Fruit fly (Drosophila melanogaster): ENCODE results near the gene cv.

The cv gene

DNA sequence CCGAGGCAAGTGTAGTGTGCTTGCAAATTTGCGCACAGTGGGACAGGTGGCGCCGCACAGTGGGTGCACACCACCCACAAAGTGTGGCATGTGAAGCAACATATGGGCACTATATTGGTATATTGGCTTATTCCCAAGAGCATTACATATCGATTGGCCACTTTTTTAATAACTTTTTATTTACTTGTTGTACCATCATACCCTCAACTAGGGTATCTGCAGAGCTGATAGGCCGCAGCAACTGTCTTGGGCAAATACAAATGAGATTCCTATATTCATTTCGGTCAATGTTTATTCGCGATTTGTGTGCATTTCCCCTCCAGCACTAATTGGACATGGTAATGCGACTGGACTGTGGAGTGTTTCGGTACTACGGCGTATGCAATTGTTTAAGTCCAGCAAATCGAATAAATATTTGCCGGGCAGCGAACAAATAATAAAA lies 35.0 kb downstream of the cv start (continued):
- TF ChIP-seq MESR4 (GFP tag; optimal IDR thresholded peaks at IDR 0.05) (no peak), ind (GFP tag; optimal IDR thresholded peaks at IDR 0.05) (peak; percentile 48), CG3163 (GFP tag; optimal IDR thresholded peaks at IDR 0.05) (no peak), grn (GFP tag; optimal IDR thresholded peaks at IDR 0.05) (no peak), crc (GFP tag; optimal IDR thresholded peaks at IDR 0.05) (peak; percentile 17), ato (GFP tag; IDR thresholded peaks at IDR 0.05; ENCODE audit: partially characterized antibody) (no peak), Fer2 (tag; optimal IDR thresholded peaks at IDR 0.05) (no peak), Dad (GFP tag; optimal IDR thresholded peaks at IDR 0.05) (peak; percentile 7), Hsf (GFP tag; optimal IDR thresholded peaks at IDR 0.05) (peak; percentile 57), toy (GFP tag; IDR thresholded peaks at IDR 0.05) (no peak), CG14710 (tag; optimal IDR thresholded peaks at IDR 0.05) (peak; percentile 41), CG7556 (GFP tag; optimal IDR thresholded peaks at IDR 0.05) (peak; percentile 11), CG2202 (tag; optimal IDR thresholded peaks at IDR 0.05) (peak; percentile 59), Xbp1 (GFP tag; optimal IDR thresholded peaks at IDR 0.05) (peak; percentile 45), CG13424 (tag; optimal IDR thresholded peaks at IDR 0.05) (peak; percentile 47), CG10979 (tag; optimal IDR thresholded peaks at IDR 0.05) (peak; percentile 15), Nf-YA (GFP tag; IDR thresholded peaks at IDR 0.05) (peak; percentile 51; the same call in 1 of the 2 replicates), vfl (GFP tag; optimal IDR thresholded peaks at IDR 0.05) (no peak), CG7786 (GFP tag; optimal IDR thresholded peaks at IDR 0.05) (peak; percentile 31), corto (GFP tag; optimal IDR thresholded peaks at IDR 0.05) (no peak), pum (GFP tag; optimal IDR thresholded peaks at IDR 0.05) (peak; percentile 35), twi (tag; optimal IDR thresholded peaks at IDR 0.05) (no peak), CG17359 (tag; optimal IDR thresholded peaks at IDR 0.05) (peak; percentile 64), cad (GFP tag; optimal IDR thresholded peaks at IDR 0.05) (no peak), lov (optimal IDR thresholded peaks at IDR 0.05) (no peak), lov (GFP tag; IDR thresholded peaks at IDR 0.05) (0 out of 3 replicates have a peak, but pooled peaks have one; percentile 15), CG5245 (GFP tag; optimal IDR thresholded peaks at IDR 0.05) (peak; percentile 35), CG10543 (GFP tag; optimal IDR thresholded peaks at IDR 0.05) (no peak), Antp (GFP tag; optimal IDR thresholded peaks at IDR 0.05) (peak; percentile 52), tap (tag; optimal IDR thresholded peaks at IDR 0.05) (peak; percentile 44), D19A (tag; optimal IDR thresholded peaks at IDR 0.05) (peak; percentile 32), CTCF (GFP tag; optimal IDR thresholded peaks at IDR 0.05) (peak; percentile 23), sob (GFP tag; IDR thresholded peaks at IDR 0.05) (peak; percentile 16; the same call in 1 of the 2 replicates), bigmax (GFP tag; optimal IDR thresholded peaks at IDR 0.05) (no peak), Gsc (GFP tag; IDR thresholded peaks at IDR 0.05) (0 out of 2 replicates have a peak, but pooled peaks have one; percentile 30), CkIIα-i1 (GFP tag; IDR thresholded peaks at IDR 0.05) (no peak), Hr39 (optimal IDR thresholded peaks at IDR 0.05) (no peak), Asciz (GFP tag; optimal IDR thresholded peaks at IDR 0.05) (peak; percentile 70), bcd (GFP tag; optimal IDR thresholded peaks at IDR 0.05) (peak; percentile 40), dysf (GFP tag; IDR thresholded peaks at IDR 0.05) (peak; percentile 71), CG15601 (tag; optimal IDR thresholded peaks at IDR 0.05) (peak; percentile 27), hb (GFP tag; IDR thresholded peaks at IDR 0.05; ENCODE audit: partially characterized antibody) (no peak), CG31441 (GFP tag; IDR thresholded peaks at IDR 0.05) (peak; percentile 67), Ada2b (GFP tag; IDR thresholded peaks at IDR 0.05) (peak; percentile 54), ttk (GFP tag; IDR thresholded peaks at IDR 0.05) (peak; percentile 32), NK7.1 (GFP tag; optimal IDR thresholded peaks at IDR 0.05) (no peak), sr (GFP tag; IDR thresholded peaks at IDR 0.05) (no peak), Ets97D (GFP tag; optimal IDR thresholded peaks at IDR 0.05) (no peak), yki (optimal IDR thresholded peaks at IDR 0.05) (no peak), CG15514 (GFP tag; optimal IDR thresholded peaks at IDR 0.05) (peak; percentile 6), amos (GFP tag; IDR thresholded peaks at IDR 0.05; ENCODE audit: partially characterized antibody) (no peak), crp (GFP tag; optimal IDR thresholded peaks at IDR 0.05) (peak in 1 of 2 experiments; percentile 7)
